Worm (Caenorhabditis elegans) whole organism, L3 larva: ENCODE results near the gene M6.4.

Experiments used
- ZK546.5 ChIP-seq: sonication (generic microtip); optimal IDR thresholded peaks from 2 replicates; lab custom pipeline; 2017; ENCODE audit warnings: missing biosample characterization, missing genetic modification characterization
- ceh-82 ChIP-seq: fragments of 150-350 bp; optimal IDR thresholded peaks from 2 replicates; lab custom pipeline; 2014; ENCODE audit warnings: missing biosample characterization, missing genetic modification characterization
- ceh-9 ChIP-seq: sonication (generic microtip); optimal IDR thresholded peaks from 2 replicates; lab custom pipeline; 2018; ENCODE audit warnings: missing biosample characterization, missing genetic modification characterization
- nhr-11 ChIP-seq: fragments of 150-350 bp; optimal IDR thresholded peaks from 2 replicates; lab custom pipeline; 2014; ENCODE audit warnings: missing biosample characterization, missing genetic modification characterization
- pha-4 ChIP-seq: fragments of 150-350 bp; optimal IDR thresholded peaks from 2 replicates; lab custom pipeline; 2014; ENCODE audit warnings: missing biosample characterization, missing genetic modification reagents, missing genetic modification characterization
- snpc-4 ChIP-seq: fragments of 150-350 bp; optimal IDR thresholded peaks from 2 replicates; lab custom pipeline; 2014; ENCODE audit warnings: missing biosample characterization, missing genetic modification characterization
- unc-62 ChIP-seq: fragments of 150-350 bp; sonication (generic microtip); optimal IDR thresholded peaks from 4 replicates; lab custom pipeline; 2014; ENCODE audit warnings: missing biosample characterization, missing genetic modification reagents, missing genetic modification characterization

DNA sequence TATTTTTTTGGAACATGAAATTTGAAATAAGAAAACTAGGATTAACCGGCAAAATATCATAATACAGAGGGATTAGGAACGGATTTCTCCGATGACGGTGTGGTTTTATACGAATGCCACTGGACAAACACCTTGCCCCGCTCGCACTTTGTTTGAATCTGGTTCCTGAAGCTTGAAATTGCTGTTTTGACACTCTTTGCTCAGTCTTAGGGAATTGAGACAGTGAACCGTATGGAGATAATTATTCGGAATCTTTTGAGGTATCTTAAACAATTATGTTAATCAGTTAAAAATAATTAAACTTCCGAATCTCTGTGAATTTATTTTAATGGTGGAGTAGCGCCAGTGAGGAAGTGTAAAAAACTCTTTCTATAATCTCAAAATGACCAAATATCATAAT, 29.5 kb upstream of the M6.4 start, which contains the start of gene F13C5.3:
- TF ChIP-seq pha-4 (tag; lab: Kevin White, UChicago) (no peak), snpc-4 (tag; lab: Kevin White, UChicago) (no peak), ceh-9 (tag; lab: Kevin White, UChicago) (no peak), ZK546.5 (tag; lab: Kevin White, UChicago) (no peak), unc-62 (GFP tag; lab: Kevin White, UChicago) (no peak), nhr-11 (tag; lab: Kevin White, UChicago) (no peak), ceh-82 (tag; lab: Kevin White, UChicago) (no peak)
